Worm (Caenorhabditis elegans) whole organism, L4 larva: Measurements from ENCODE around the gene C50D2.1.

Experiments used
- ama-1 ChIP-seq: fragments of 150-350 bp; optimal IDR thresholded peaks from 2 replicates; lab custom pipeline; 2014; ENCODE audit warnings: inconsistent platforms, mixed read lengths
- daf-12 ChIP-seq: fragments of 150-350 bp; optimal IDR thresholded peaks from 2 replicates; lab custom pipeline; 2014; ENCODE audit warnings: missing biosample characterization, missing genetic modification reagents, missing genetic modification characterization
- duxl-1 ChIP-seq: sonication (generic microtip); optimal IDR thresholded peaks from 2 replicates; lab custom pipeline; 2016; ENCODE audit warnings: mild to moderate bottlenecking, missing genetic modification characterization, moderate library complexity, missing compliant biosample characterization; ENCODE audit not compliant: poor library complexity
- nhr-10 ChIP-seq: fragments of 150-350 bp; optimal IDR thresholded peaks from 2 replicates; lab custom pipeline; 2014; ENCODE audit warnings: missing biosample characterization, missing genetic modification characterization

ce11 chrII:122494-122893 lies 11.1 kb downstream of the C50D2.1 start:
- TF ChIP-seq daf-12 (tag; lab: Kevin White, UChicago) (no peak), nhr-10 (no peak), duxl-1 (tag; lab: Kevin White, UChicago) (no peak), ama-1 (lab: Kevin White, UChicago) (no peak)
